Fruit fly (Drosophila melanogaster) whole organism, embryonic: ENCODE measurements around the gene CG15773.

Experiments used
- Atf3 ChIP-seq: fragments of 200-800 bp; sonication (Bioruptor generic); optimal IDR thresholded peaks from 3 replicates; lab custom pipeline; 2016; ENCODE audit warnings: missing biosample characterization, missing genetic modification characterization
- Atf6 ChIP-seq: fragments of 200-800 bp; sonication (Bioruptor generic); IDR thresholded peaks from 2 replicates; pipeline ENCODE4 v1.3.6; 2022; ENCODE audit warnings: missing biosample characterization, missing genetic modification characterization
- B-H1 ChIP-seq: fragments of 200-800 bp; sonication (Bioruptor generic); IDR thresholded peaks from 3 replicates; pipeline ENCODE4 v1.3.6; 2022; ENCODE audit warnings: missing biosample characterization, missing genetic modification characterization
- CG11560 ChIP-seq: fragments of 200-800 bp; sonication (Bioruptor generic); IDR thresholded peaks from 3 replicates; pipeline ENCODE4 v1.3.6; 2022; ENCODE audit warnings: missing biosample characterization, missing genetic modification characterization
- CG1233 ChIP-seq: fragments of 200-800 bp; sonication (Bioruptor generic); optimal IDR thresholded peaks from 4 replicates; lab custom pipeline; 2018; ENCODE audit warnings: missing biosample characterization, mild to moderate bottlenecking, missing genetic modification characterization
- CG13287 ChIP-seq: fragments of 200-800 bp; sonication (Bioruptor generic); IDR thresholded peaks from 2 replicates; pipeline ENCODE4 v1.3.6; 2022; ENCODE audit warnings: missing biosample characterization, missing genetic modification characterization; ENCODE audit not compliant: partially characterized antibody
- CG14014 ChIP-seq: fragments of 200-800 bp; sonication (Bioruptor generic); IDR thresholded peaks from 2 replicates; pipeline ENCODE4 v1.3.6; 2022; ENCODE audit warnings: missing biosample characterization, missing genetic modification characterization
- CG15696 ChIP-seq: fragments of 200-800 bp; sonication (Bioruptor generic); optimal IDR thresholded peaks from 2 replicates; lab custom pipeline; 2019; ENCODE audit warnings: missing biosample characterization, mild to moderate bottlenecking, missing genetic modification characterization, moderate library complexity
- CG3163 ChIP-seq: fragments of 200-800 bp; sonication (Bioruptor generic); optimal IDR thresholded peaks from 3 replicates; lab custom pipeline; 2016; ENCODE audit warnings: missing biosample characterization, missing genetic modification characterization
- CG33557 ChIP-seq: fragments of 200-800 bp; sonication (Bioruptor generic); optimal IDR thresholded peaks from 2 replicates; lab custom pipeline; 2019; ENCODE audit warnings: missing biosample characterization, mild to moderate bottlenecking, missing genetic modification characterization, moderate library complexity
- CG34376 ChIP-seq: fragments of 200-800 bp; sonication (Bioruptor generic); optimal IDR thresholded peaks from 2 replicates; lab custom pipeline; 2018; ENCODE audit warnings: missing biosample characterization, mild to moderate bottlenecking, missing genetic modification characterization
- CG6683 ChIP-seq: fragments of 200-800 bp; sonication (Bioruptor generic); optimal IDR thresholded peaks from 2 replicates; lab custom pipeline; 2017; ENCODE audit warnings: missing biosample characterization, mild to moderate bottlenecking, missing genetic modification characterization, missing genetic modification reagents
- CG6854 ChIP-seq: fragments of 200-800 bp; sonication (Bioruptor generic); optimal IDR thresholded peaks from 3 replicates; lab custom pipeline; 2017; ENCODE audit warnings: missing biosample characterization, mild to moderate bottlenecking, missing genetic modification characterization
- CG7928 ChIP-seq: fragments of 200-800 bp; sonication (Bioruptor generic); optimal IDR thresholded peaks from 2 replicates; lab custom pipeline; 2017; ENCODE audit warnings: missing biosample characterization, mild to moderate bottlenecking, missing genetic modification characterization
- CG8359 ChIP-seq: fragments of 200-800 bp; sonication (Bioruptor generic); optimal IDR thresholded peaks from 2 replicates; lab custom pipeline; 2017; ENCODE audit warnings: missing biosample characterization, mild to moderate bottlenecking, missing genetic modification characterization, borderline replicate concordance
- CG9215 ChIP-seq: fragments of 200-800 bp; sonication (Bioruptor generic); IDR thresholded peaks from 2 replicates; pipeline ENCODE4 v1.3.6; 2022; ENCODE audit warnings: missing biosample characterization, missing genetic modification characterization
- CoRest ChIP-seq: fragments of 200-800 bp; sonication (Bioruptor generic); optimal IDR thresholded peaks from 3 replicates; lab custom pipeline; 2018; ENCODE audit warnings: missing biosample characterization, mild to moderate bottlenecking, missing genetic modification characterization, moderate library complexity
- E2f2 ChIP-seq: fragments of 200-800 bp; sonication (Bioruptor generic); IDR thresholded peaks from 2 replicates; pipeline ENCODE4 v1.3.6; 2022; ENCODE audit warnings: missing biosample characterization, missing genetic modification characterization
- Gsc ChIP-seq: fragments of 200-800 bp; sonication (Bioruptor generic); IDR thresholded peaks from 2 replicates; pipeline ENCODE4 v1.3.6; 2022; ENCODE audit warnings: missing biosample characterization, missing genetic modification characterization
- HmgD ChIP-seq: fragments of 200-800 bp; sonication (Bioruptor generic); optimal IDR thresholded peaks from 3 replicates; lab custom pipeline; 2016; ENCODE audit warnings: missing biosample characterization, missing genetic modification characterization
- Hmx ChIP-seq: fragments of 200-800 bp; sonication (Bioruptor generic); optimal IDR thresholded peaks from 2 replicates; lab custom pipeline; 2016; ENCODE audit warnings: missing biosample characterization, missing genetic modification characterization
- MBD-R2 ChIP-seq: fragments of 200-800 bp; sonication (Bioruptor generic); IDR thresholded peaks from 2 replicates; pipeline ENCODE4 v1.3.6; 2022; ENCODE audit warnings: missing biosample characterization, missing genetic modification characterization
- MESR4 ChIP-seq: fragments of 200-800 bp; sonication (Bioruptor generic); optimal IDR thresholded peaks from 2 replicates; lab custom pipeline; 2018; ENCODE audit warnings: missing biosample characterization, mild to moderate bottlenecking, missing genetic modification characterization, moderate library complexity
- Med ChIP-seq: fragments of 200-800 bp; sonication (Bioruptor generic); peaks from one replicate; lab custom pipeline; 2016; ENCODE audit warnings: missing biosample characterization, missing genetic modification characterization, mild to moderate bottlenecking, inconsistent platforms, moderate library complexity
- NfI ChIP-seq: fragments of 200-800 bp; sonication (Bioruptor generic); optimal IDR thresholded peaks from 3 replicates; lab custom pipeline; 2018; ENCODE audit warnings: missing biosample characterization, mild to moderate bottlenecking, missing genetic modification characterization, moderate library complexity
- Oli ChIP-seq: fragments of 200-800 bp; sonication (Bioruptor generic); optimal IDR thresholded peaks from 2 replicates; lab custom pipeline; 2018; ENCODE audit warnings: missing biosample characterization, mild to moderate bottlenecking, missing genetic modification characterization, moderate library complexity
- Optix ChIP-seq: fragments of 200-800 bp; sonication (Bioruptor generic); IDR thresholded peaks from 3 replicates; pipeline ENCODE4 v1.3.6; 2022; ENCODE audit warnings: missing biosample characterization, missing genetic modification characterization
- Pdp1 ChIP-seq, 2 experiments: fragments of 200-800 bp; sonication (Bioruptor generic); optimal IDR thresholded peaks; 3 replicates each; lab custom pipeline; 2016; ENCODE audit warnings: missing biosample characterization in 2 of 2, missing genetic modification characterization in 2 of 2, mild to moderate bottlenecking in 1 of 2, moderate library complexity in 1 of 2
- Sox100B ChIP-seq: fragments of 200-800 bp; sonication (Bioruptor generic); optimal IDR thresholded peaks from 3 replicates; lab custom pipeline; 2018; ENCODE audit warnings: missing biosample characterization, mild to moderate bottlenecking, missing genetic modification characterization
- Sry-δ ChIP-seq: fragments of 200-800 bp; sonication (Bioruptor generic); optimal IDR thresholded peaks from 2 replicates; lab custom pipeline; 2016; ENCODE audit warnings: missing biosample characterization, missing genetic modification characterization
- Taf1 ChIP-seq: fragments of 200-800 bp; sonication (Bioruptor generic); IDR thresholded peaks from 2 replicates; pipeline ENCODE4 v1.3.6; 2022; ENCODE audit warnings: missing biosample characterization, missing genetic modification characterization
- aop ChIP-seq: fragments of 200-800 bp; sonication (Bioruptor generic); IDR thresholded peaks from 2 replicates; pipeline ENCODE4 v1.3.6; 2022; ENCODE audit warnings: missing biosample characterization, missing genetic modification characterization
- ara ChIP-seq: fragments of 200-800 bp; sonication (Bioruptor generic); IDR thresholded peaks from 2 replicates; pipeline ENCODE4 v1.3.6; 2022; ENCODE audit warnings: missing biosample characterization, missing genetic modification characterization
- bigmax ChIP-seq: fragments of 200-800 bp; sonication (Bioruptor generic); optimal IDR thresholded peaks from 2 replicates; lab custom pipeline; 2018; ENCODE audit warnings: missing biosample characterization, mild to moderate bottlenecking, missing genetic modification characterization
- danr ChIP-seq: fragments of 200-800 bp; sonication (Bioruptor generic); IDR thresholded peaks from 2 replicates; pipeline ENCODE4 v1.3.6; 2022; ENCODE audit warnings: missing biosample characterization, missing genetic modification characterization
- disco-r ChIP-seq: fragments of 200-800 bp; sonication (Bioruptor generic); optimal IDR thresholded peaks from 2 replicates; lab custom pipeline; 2016; ENCODE audit warnings: missing biosample characterization, missing genetic modification characterization
- dmrt99B ChIP-seq: fragments of 200-800 bp; sonication (Bioruptor generic); optimal IDR thresholded peaks from 2 replicates; lab custom pipeline; 2018; ENCODE audit warnings: missing biosample characterization, mild to moderate bottlenecking, missing genetic modification characterization, moderate library complexity
- eyg ChIP-seq: fragments of 200-800 bp; sonication (Bioruptor generic); optimal IDR thresholded peaks from 3 replicates; lab custom pipeline; 2016; ENCODE audit warnings: missing biosample characterization, missing genetic modification characterization
- jumu ChIP-seq: fragments of 200-800 bp; sonication (Bioruptor generic); optimal IDR thresholded peaks from 3 replicates; lab custom pipeline; 2016; ENCODE audit warnings: missing biosample characterization, missing genetic modification characterization
- lov ChIP-seq, 2 experiments: fragments of 200-800 bp in 1 of 2; fragments of >200 bp in 1 of 2; sonication (Bioruptor generic) in 1 of 2; IDR thresholded peaks in 1 of 2; optimal IDR thresholded peaks in 1 of 2; 2 replicates in 1 of 2; 3 replicates in 1 of 2; pipeline versions ENCODE4 v1.3.6 to Lab custom; 2017 to 2022; ENCODE audit warnings: missing biosample characterization in 1 of 2, missing genetic modification characterization in 1 of 2
- oc ChIP-seq: fragments of 200-800 bp; sonication (Bioruptor generic); optimal IDR thresholded peaks from 2 replicates; lab custom pipeline; 2018; ENCODE audit warnings: missing biosample characterization, mild to moderate bottlenecking, missing genetic modification characterization, moderate library complexity
- pfk ChIP-seq: fragments of 200-800 bp; sonication (Bioruptor generic); optimal IDR thresholded peaks from 2 replicates; lab custom pipeline; 2018; ENCODE audit warnings: missing biosample characterization, mild to moderate bottlenecking, missing genetic modification characterization, moderate library complexity
- psq ChIP-seq: fragments of 200-800 bp; sonication (Bioruptor generic); optimal IDR thresholded peaks from 2 replicates; lab custom pipeline; 2017; ENCODE audit warnings: missing biosample characterization, missing genetic modification characterization
- slou ChIP-seq: fragments of 200-800 bp; sonication (Bioruptor generic); optimal IDR thresholded peaks from 3 replicates; lab custom pipeline; 2016; ENCODE audit warnings: missing biosample characterization, missing genetic modification characterization
- slp2 ChIP-seq: fragments of 200-800 bp; sonication (Bioruptor generic); optimal IDR thresholded peaks from 2 replicates; lab custom pipeline; 2016; ENCODE audit warnings: missing biosample characterization, missing genetic modification characterization
- tna ChIP-seq: fragments of 200-800 bp; sonication (Bioruptor generic); IDR thresholded peaks from 2 replicates; pipeline ENCODE4 v1.3.6; 2022; ENCODE audit warnings: missing biosample characterization, missing genetic modification characterization; ENCODE audit not compliant: partially characterized antibody
- zfh1 ChIP-seq: fragments of 200-800 bp; sonication (Bioruptor generic); IDR thresholded peaks from 3 replicates; pipeline ENCODE4 v1.3.6; 2022; ENCODE audit warnings: missing biosample characterization, missing genetic modification characterization

The CG15773 gene

DNA sequence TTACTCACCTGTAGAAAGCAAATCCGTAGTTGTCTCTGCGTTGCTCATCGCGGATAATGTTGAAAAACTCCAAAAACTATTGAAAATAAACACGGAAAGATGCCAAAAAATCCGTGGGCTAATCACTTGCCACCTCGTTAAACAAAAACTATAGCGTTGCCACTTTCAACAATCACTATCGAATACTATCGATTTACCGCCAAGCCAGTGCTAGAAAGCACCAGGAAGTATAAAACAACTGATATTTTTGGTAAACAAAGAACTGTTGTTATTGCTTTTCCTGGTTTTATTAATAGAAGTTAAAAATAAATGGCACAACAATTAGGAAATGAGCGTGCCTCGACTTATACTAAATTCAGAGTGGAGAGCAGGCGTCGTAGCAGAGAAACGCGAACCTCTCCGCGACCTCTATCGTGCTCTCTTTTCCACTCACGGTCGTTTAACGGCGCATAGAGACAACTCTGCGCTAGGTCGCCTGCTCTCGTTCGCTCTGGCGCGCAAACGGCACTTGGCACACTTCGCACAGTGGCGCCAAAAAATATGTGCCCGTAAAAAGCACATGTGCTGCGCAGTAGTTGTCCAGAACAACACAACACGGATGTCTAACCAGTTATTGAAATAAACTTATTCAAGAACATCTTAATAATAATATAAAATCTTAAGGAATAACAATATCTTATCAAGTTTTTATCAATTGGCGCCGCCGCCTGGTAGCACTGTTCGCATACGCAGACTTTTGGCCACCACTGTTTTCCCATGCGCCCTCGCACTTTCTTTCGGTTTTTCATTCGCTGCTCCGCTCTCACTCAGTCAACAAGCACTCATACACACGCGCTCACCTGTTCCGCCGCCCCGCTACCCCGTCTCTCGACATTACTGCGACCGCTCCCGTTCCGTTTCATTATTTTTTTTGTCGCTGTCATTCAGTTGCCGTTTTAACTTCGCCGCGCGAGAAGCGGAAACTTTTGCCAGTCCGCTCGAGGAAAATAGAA is 22.6 kb downstream of the CG15773 start, which contains the start of the genes lin-52 and CG15771 (continued):
- peak; percentile 96 for TF ChIP-seq CG14014
- TF ChIP-seq CG6854 (GFP tag; lab: Kevin White, UChicago): peak; percentile 95
- peak; percentile 94 for TF ChIP-seq CG33557
- TF ChIP-seq danr (GFP tag; lab: Robert Waterston, UW): peak; percentile 93
- peak; percentile 25 for TF ChIP-seq CG3163 (GFP tag; lab: Kevin White, UChicago)
- TF ChIP-seq CG13287: peak; percentile 67
- TF ChIP-seq CG1233 (GFP tag; lab: Kevin White, UChicago): peak; percentile 91
- peak; percentile 85 for TF ChIP-seq B-H1 (GFP tag; lab: Robert Waterston, UW)
- peak; percentile 64 for TF ChIP-seq CG7928 (GFP tag; lab: Kevin White, UChicago)
- TF ChIP-seq oc (tag; lab: Kevin White, UChicago): peak; percentile 90
- TF ChIP-seq psq (GFP tag; lab: Kevin White, UChicago): peak; percentile 86
- peak; percentile 74 for TF ChIP-seq Sry-δ (GFP tag; lab: Kevin White, UChicago)
- peak; percentile 67 for TF ChIP-seq slp2 (GFP tag; lab: Kevin White, UChicago)
- peak; percentile 29 for TF ChIP-seq aop (GFP tag; lab: Robert Waterston, UW)
- TF ChIP-seq dmrt99B (tag; lab: Kevin White, UChicago): peak; percentile 97
- TF ChIP-seq CG8359 (GFP tag; lab: Kevin White, UChicago): peak; percentile 86
- TF ChIP-seq MESR4: peak; percentile 31
- TF ChIP-seq Med (GFP tag; lab: Kevin White, UChicago): peak; percentile 91
- peak; percentile 74 for TF ChIP-seq MBD-R2 (GFP tag; lab: Robert Waterston, UW)
- TF ChIP-seq bigmax (GFP tag; lab: Kevin White, UChicago): no peak
- no peak for TF ChIP-seq eyg
- peak; percentile 98 for TF ChIP-seq CG34376 (GFP tag; lab: Kevin White, UChicago)
- TF ChIP-seq jumu (GFP tag; lab: Kevin White, UChicago): peak; percentile 69
- peak; percentile 63 to 86 for TF ChIP-seq Pdp1 (GFP tag; optimal IDR thresholded peaks at IDR 0.05; lab: Kevin White, UChicago)
- TF ChIP-seq Gsc (GFP tag; lab: Robert Waterston, UW): peak; percentile 91
- TF ChIP-seq zfh1: peak; percentile 94
- TF ChIP-seq CG6683 (GFP tag; lab: Kevin White, UChicago): peak; percentile 93
- TF ChIP-seq pfk (GFP tag; lab: Kevin White, UChicago): peak; percentile 89
- peak; percentile 52 for TF ChIP-seq disco-r (GFP tag; lab: Kevin White, UChicago)
- peak; percentile 97 for TF ChIP-seq Oli (tag; lab: Kevin White, UChicago)
- peak; percentile 93 for TF ChIP-seq Taf1 (GFP tag; lab: Robert Waterston, UW)
- peak; percentile 96 for TF ChIP-seq Sox100B (GFP tag; lab: Kevin White, UChicago)
- peak; percentile 65 for TF ChIP-seq Atf3 (GFP tag; lab: Kevin White, UChicago)
- TF ChIP-seq tna (GFP tag; lab: Robert Waterston, UW): no peak
- no peak for TF ChIP-seq lov (optimal IDR thresholded peaks at IDR 0.05; lab: Kevin White, UChicago)
- TF ChIP-seq lov (GFP tag; IDR thresholded peaks at IDR 0.05; lab: Robert Waterston, UW): peak; percentile 86
- TF ChIP-seq Atf6 (GFP tag; lab: Robert Waterston, UW): peak; percentile 97
- TF ChIP-seq Hmx (GFP tag; lab: Kevin White, UChicago): peak; percentile 79
- peak; percentile 94 for TF ChIP-seq ara (GFP tag; lab: Robert Waterston, UW)
- TF ChIP-seq CG15696 (tag; lab: Kevin White, UChicago): peak; percentile 90
- peak; percentile 83 for TF ChIP-seq slou (GFP tag; lab: Kevin White, UChicago)
- peak; percentile 96 for TF ChIP-seq CG9215
- peak; percentile 78 for TF ChIP-seq E2f2
- peak; percentile 94 for TF ChIP-seq NfI (GFP tag; lab: Kevin White, UChicago)
- peak; percentile 95 for TF ChIP-seq CG11560 (tag; lab: Robert Waterston, UW)
- TF ChIP-seq HmgD: peak; percentile 43
- peak; percentile 95 for TF ChIP-seq Optix
- peak; percentile 96 for TF ChIP-seq CoRest (tag; lab: Kevin White, UChicago)
